Worm (Caenorhabditis elegans) whole organism, L1 larva: ENCODE data around the gene nas-10.
A peak's percentile ranks its signal among the peaks of the same experiment; 100 is the strongest.

Experiments
- C04F5.9 ChIP-seq: sonication (generic microtip); optimal IDR thresholded peaks from 2 replicates; lab custom pipeline; 2016; ENCODE audit warnings: missing genetic modification characterization, missing compliant biosample characterization
- ama-1 ChIP-seq: fragments of 150-350 bp; optimal IDR thresholded peaks from 2 replicates; lab custom pipeline; 2014
- blmp-1 ChIP-seq: fragments of 150-350 bp; optimal IDR thresholded peaks from 2 replicates; lab custom pipeline; 2014; ENCODE audit warnings: missing biosample characterization, missing genetic modification characterization
- ceh-88 ChIP-seq: fragments of 200-800 bp; sonication (Bioruptor generic); IDR thresholded peaks from 2 replicates; pipeline ENCODE4 v1.3.6; 2022; ENCODE audit warnings: missing genetic modification characterization, missing compliant biosample characterization
- efl-1 ChIP-seq, 4 experiments: fragments of 150-350 bp; optimal IDR thresholded peaks in 3 of 4; peaks in 1 of 4; 1 replicate in 1 of 4; 2 replicates in 3 of 4; lab custom pipeline; 2014; ENCODE audit warnings: missing biosample characterization in 2 of 4, missing genetic modification characterization in 2 of 4, missing genetic modification reagents in 2 of 4
- egl-13 ChIP-seq: sonication (generic microtip); optimal IDR thresholded peaks from 2 replicates; lab custom pipeline; 2016; ENCODE audit warnings: missing genotype, missing genetic modification reagents, missing genetic modification characterization, missing compliant biosample characterization
- elt-2 ChIP-seq: sonication (generic microtip); optimal IDR thresholded peaks from 2 replicates; lab custom pipeline; 2016; ENCODE audit warnings: missing genetic modification characterization, mild to moderate bottlenecking, inconsistent platforms, missing compliant biosample characterization, missing genetic modification reagents
- fkh-10 ChIP-seq: sonication (generic microtip); optimal IDR thresholded peaks from 2 replicates; lab custom pipeline; 2017; ENCODE audit warnings: missing biosample characterization, missing genetic modification reagents, missing genetic modification characterization
- grh-1 ChIP-seq: fragments of 200-800 bp; sonication (Bioruptor generic); IDR thresholded peaks from 2 replicates; pipeline ENCODE4 v1.3.6; 2022; ENCODE audit warnings: missing genetic modification reagents, missing genetic modification characterization, missing compliant biosample characterization
- hpl-2 ChIP-seq: fragments of 150-350 bp; optimal IDR thresholded peaks from 2 replicates; lab custom pipeline; 2014; ENCODE audit warnings: missing biosample characterization, missing genetic modification reagents, missing genetic modification characterization
- isw-1 ChIP-seq: fragments of 200-800 bp; sonication (Bioruptor generic); IDR thresholded peaks from 2 replicates; pipeline ENCODE4 v1.3.6; 2022; ENCODE audit warnings: missing genetic modification characterization, missing compliant biosample characterization
- lin-15B ChIP-seq: fragments of 150-350 bp; sonication (generic microtip); optimal IDR thresholded peaks from 3 replicates; lab custom pipeline; 2014; ENCODE audit warnings: missing biosample characterization, missing genetic modification characterization
- lin-35 ChIP-seq, 2 experiments: fragments of 150-350 bp; optimal IDR thresholded peaks; 2 replicates each; lab custom pipeline; 2014; ENCODE audit warnings: missing biosample characterization in 2 of 2, missing genetic modification characterization in 2 of 2, missing genetic modification reagents in 2 of 2
- lir-3 ChIP-seq: sonication (generic microtip); optimal IDR thresholded peaks from 2 replicates; lab custom pipeline; 2016; ENCODE audit warnings: mild to moderate bottlenecking, missing genetic modification characterization, moderate library complexity, missing compliant biosample characterization; ENCODE audit not compliant: poor library complexity
- mdl-1 ChIP-seq, 2 experiments: fragments of 150-350 bp; optimal IDR thresholded peaks; 2 replicates each; lab custom pipeline; 2014 to 2017; ENCODE audit warnings: missing biosample characterization in 2 of 2, missing genetic modification characterization in 2 of 2, inconsistent platforms in 1 of 2
- mep-1 ChIP-seq: fragments of 150-350 bp; optimal IDR thresholded peaks from 2 replicates; lab custom pipeline; 2014; ENCODE audit warnings: missing biosample characterization, missing genetic modification characterization
- nhr-12 ChIP-seq: sonication (generic microtip); optimal IDR thresholded peaks from 2 replicates; lab custom pipeline; 2017; ENCODE audit warnings: missing biosample characterization, missing genetic modification characterization
- nhr-20 ChIP-seq: sonication (generic microtip); optimal IDR thresholded peaks from 2 replicates; lab custom pipeline; 2016; ENCODE audit warnings: mild to moderate bottlenecking, missing genetic modification characterization, missing compliant biosample characterization
- nhr-237 ChIP-seq: fragments of 150-350 bp; optimal IDR thresholded peaks from 2 replicates; lab custom pipeline; 2014; ENCODE audit warnings: missing biosample characterization, missing genetic modification characterization
- nhr-47 ChIP-seq: sonication (generic microtip); optimal IDR thresholded peaks from 2 replicates; lab custom pipeline; 2016; ENCODE audit warnings: mild to moderate bottlenecking, missing genetic modification characterization, moderate library complexity, missing compliant biosample characterization
- nhr-76 ChIP-seq: sonication (generic microtip); optimal IDR thresholded peaks from 2 replicates; lab custom pipeline; 2017; ENCODE audit warnings: missing biosample characterization, missing genetic modification characterization
- nhr-84 ChIP-seq: sonication (generic microtip); optimal IDR thresholded peaks from 2 replicates; lab custom pipeline; 2017; ENCODE audit warnings: missing biosample characterization, missing genetic modification characterization
- nhr-90 ChIP-seq: sonication (generic microtip); optimal IDR thresholded peaks from 2 replicates; lab custom pipeline; 2016; ENCODE audit warnings: mild to moderate bottlenecking, missing genetic modification characterization, missing compliant biosample characterization; ENCODE audit not compliant: poor library complexity
- rnt-1 ChIP-seq: sonication (generic microtip); optimal IDR thresholded peaks from 2 replicates; lab custom pipeline; 2016; ENCODE audit warnings: mild to moderate bottlenecking, missing genetic modification characterization, moderate library complexity, missing compliant biosample characterization
- snpc-4 ChIP-seq: fragments of 150-350 bp; optimal IDR thresholded peaks from 2 replicates; lab custom pipeline; 2014; ENCODE audit warnings: missing biosample characterization, missing genetic modification characterization
- snu-23 ChIP-seq: sonication (generic microtip); optimal IDR thresholded peaks from 2 replicates; lab custom pipeline; 2016; ENCODE audit warnings: missing genetic modification characterization, missing compliant biosample characterization
- sptf-1 ChIP-seq: fragments of 150-350 bp; optimal IDR thresholded peaks from 2 replicates; lab custom pipeline; 2014; ENCODE audit warnings: missing biosample characterization, missing genetic modification characterization
- swsn-7 ChIP-seq: sonication (generic microtip); optimal IDR thresholded peaks from 2 replicates; lab custom pipeline; 2016; ENCODE audit warnings: missing genetic modification characterization, missing compliant biosample characterization
- tlp-1 ChIP-seq: fragments of 150-350 bp; optimal IDR thresholded peaks from 2 replicates; lab custom pipeline; 2014; ENCODE audit warnings: missing biosample characterization, missing genetic modification characterization
- unc-130 ChIP-seq: fragments of 150-350 bp; optimal IDR thresholded peaks from 2 replicates; lab custom pipeline; 2017; ENCODE audit warnings: missing biosample characterization, missing genetic modification characterization, inconsistent platforms
- unc-62 ChIP-seq: fragments of 150-350 bp; optimal IDR thresholded peaks from 2 replicates; lab custom pipeline; 2014; ENCODE audit warnings: missing biosample characterization, missing genetic modification reagents, missing genetic modification characterization
- ztf-11 ChIP-seq, 2 experiments: sonication (generic microtip); optimal IDR thresholded peaks; 2 replicates each; lab custom pipeline; 2016 to 2017; ENCODE audit warnings: missing genetic modification characterization in 2 of 2, missing biosample characterization in 1 of 2, missing compliant biosample characterization in 1 of 2

nas-10 gene

DNA sequence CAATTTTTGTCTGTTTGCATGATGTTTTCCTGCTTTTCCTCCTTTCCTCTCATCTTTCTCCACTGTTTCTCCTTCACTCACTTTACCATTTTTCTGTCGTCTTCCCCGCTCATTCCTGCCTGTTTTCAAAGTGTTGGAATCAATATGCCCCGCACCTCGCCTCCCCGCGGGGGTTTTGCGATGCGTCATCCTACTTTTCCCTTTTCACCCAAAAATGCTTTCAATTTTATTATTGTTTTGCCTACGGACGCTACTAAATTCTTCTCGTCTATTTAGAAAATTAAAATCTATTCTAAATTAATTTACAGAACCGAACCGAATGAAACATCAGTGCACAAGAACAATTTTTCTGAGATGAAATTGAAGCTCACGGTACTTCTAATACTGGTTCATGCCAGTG lies 28.9 kb upstream of the nas-10 start, which contains the start of gene ver-3:
Gene ver-3 (plus strand): TSS at position 301 of the 400 bp plus-strand sequence.
- peak; percentile 37 for TF ChIP-seq blmp-1 (tag; lab: Kevin White, UChicago)
- no peak for TF ChIP-seq snpc-4 (tag; lab: Kevin White, UChicago)

DNA sequence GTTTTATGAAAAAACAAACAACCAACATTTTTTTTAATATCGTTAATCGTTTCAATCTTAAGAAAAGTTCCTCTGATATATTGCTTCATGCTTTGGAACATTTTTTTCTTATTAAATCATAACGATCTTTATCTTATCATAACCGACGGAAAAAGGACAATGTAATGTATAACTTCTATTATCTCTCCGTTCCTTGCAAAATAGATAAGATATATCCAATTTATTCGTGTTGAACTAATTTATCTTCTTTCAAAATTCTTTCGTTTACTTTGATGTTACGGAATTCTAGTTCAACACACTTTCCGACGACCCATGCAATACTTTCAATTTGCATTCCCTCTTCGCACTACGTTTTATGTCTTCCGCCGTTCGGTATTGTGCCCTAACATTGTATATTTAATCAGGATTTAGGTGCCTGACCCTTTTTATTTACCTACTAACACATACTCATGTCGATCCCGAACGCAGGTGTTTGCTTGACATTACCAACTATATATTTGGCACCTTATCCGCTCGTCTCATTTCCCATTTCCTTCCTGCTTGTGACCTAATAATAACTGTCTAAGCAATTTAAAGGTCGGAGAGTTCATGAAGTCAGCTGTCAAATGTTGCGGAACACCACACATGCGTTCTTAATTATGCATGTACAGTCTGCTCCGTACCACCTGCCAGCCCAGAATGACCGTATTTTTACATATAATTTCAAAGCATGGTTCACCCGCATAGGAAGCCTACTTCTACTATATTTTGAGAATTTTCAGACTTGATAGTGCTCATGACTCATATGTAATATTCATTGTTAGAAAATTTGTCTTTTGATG lies 28.3 kb upstream of the nas-10 start:
- TF ChIP-seq tlp-1 (tag; lab: Kevin White, UChicago) (no peak), ama-1 (lab: Kevin White, UChicago) (no peak), nhr-84 (tag; lab: Kevin White, UChicago) (no peak), nhr-76 (tag; lab: Kevin White, UChicago) (no peak), ztf-11 (tag; optimal IDR thresholded peaks at IDR 0.05; lab: Kevin White, UChicago) (no peak), unc-62 (GFP tag; lab: Kevin White, UChicago) (no peak), nhr-90 (tag; lab: Kevin White, UChicago) (no peak), rnt-1 (tag; lab: Kevin White, UChicago) (no peak)

DNA sequence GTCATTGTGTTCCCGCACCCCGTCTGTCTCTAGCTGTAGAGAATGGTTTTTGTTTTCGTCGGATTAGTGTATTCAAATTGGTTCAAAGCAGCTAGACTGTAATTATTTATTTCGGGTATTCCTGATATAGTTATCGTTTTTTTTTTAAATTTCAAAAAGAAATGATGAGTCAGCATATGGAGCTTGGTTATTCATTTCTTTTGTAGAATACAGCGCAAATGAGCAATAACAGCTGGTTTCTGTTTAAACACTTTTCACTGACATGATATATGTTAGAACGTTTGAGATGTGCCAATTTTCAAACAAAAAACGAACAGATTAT lies 27.5 kb upstream of the nas-10 start:
- no peak for TF ChIP-seq lir-3 (tag; lab: Kevin White, UChicago)
- no peak for TF ChIP-seq fkh-10 (GFP tag; lab: Kevin White, UChicago)
- TF ChIP-seq hpl-2: no peak
- TF ChIP-seq isw-1 (GFP tag; lab: Robert Waterston, UW): no peak
- TF ChIP-seq nhr-20 (tag; lab: Kevin White, UChicago): no peak
- TF ChIP-seq nhr-76 (tag; lab: Kevin White, UChicago): no peak
- TF ChIP-seq lin-15B (tag; lab: Kevin White, UChicago): no peak
- TF ChIP-seq mdl-1 (tag; optimal IDR thresholded peaks at IDR 0.05; lab: Kevin White, UChicago): no peak
- TF ChIP-seq unc-130 (tag; lab: Kevin White, UChicago): no peak
- TF ChIP-seq snu-23 (GFP tag; lab: Kevin White, UChicago): no peak
- TF ChIP-seq nhr-237 (tag; lab: Kevin White, UChicago): no peak
- no peak for TF ChIP-seq ceh-88
- no peak for TF ChIP-seq nhr-47

DNA sequence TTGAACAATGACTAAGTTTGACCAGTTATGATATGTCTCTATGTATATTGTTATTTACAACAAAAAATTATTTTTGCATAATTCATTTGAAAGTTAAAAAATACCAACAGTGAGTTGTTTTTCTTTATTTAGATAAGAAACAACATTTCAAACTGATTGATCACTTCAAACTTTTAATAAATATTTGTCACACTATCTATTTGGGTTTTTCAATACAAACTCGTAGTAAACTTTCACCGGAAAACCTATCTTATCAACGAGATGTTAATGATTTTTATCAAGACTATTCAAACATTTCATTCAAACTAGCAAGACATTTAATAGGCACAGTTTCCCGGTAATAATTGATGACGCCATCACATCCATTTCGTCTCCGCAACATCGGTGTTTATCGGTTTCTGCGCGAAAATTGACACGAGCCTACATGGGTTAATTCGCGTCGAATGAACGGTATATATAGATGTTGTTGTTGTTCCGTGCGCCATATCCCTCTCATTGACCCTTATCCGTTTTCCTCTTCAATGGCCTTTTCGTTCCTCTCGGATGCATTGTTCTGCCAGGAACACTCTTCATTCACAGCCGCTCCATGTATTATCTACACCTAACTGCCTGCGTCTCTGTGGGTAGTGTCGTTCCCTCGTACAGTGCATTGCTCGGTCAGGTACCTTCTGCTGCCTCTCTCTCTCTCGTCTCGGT lies 27.0 kb upstream of the nas-10 start:
- TF ChIP-seq mep-1 (tag; lab: Kevin White, UChicago) (peak; percentile 32), swsn-7 (tag; lab: Kevin White, UChicago) (no peak), blmp-1 (tag; lab: Kevin White, UChicago) (no peak), nhr-12 (tag; lab: Kevin White, UChicago) (no peak), tlp-1 (tag; lab: Kevin White, UChicago) (peak; percentile 17), elt-2 (tag; lab: Kevin White, UChicago) (peak; percentile 57), C04F5.9 (tag; lab: Kevin White, UChicago) (no peak), egl-13 (tag; lab: Kevin White, UChicago) (no peak), ama-1 (lab: Kevin White, UChicago) (no peak), grh-1 (GFP tag; lab: Robert Waterston, UW) (no peak)
- TF ChIP-seq, all 84 proteins: peak for 3

DNA sequence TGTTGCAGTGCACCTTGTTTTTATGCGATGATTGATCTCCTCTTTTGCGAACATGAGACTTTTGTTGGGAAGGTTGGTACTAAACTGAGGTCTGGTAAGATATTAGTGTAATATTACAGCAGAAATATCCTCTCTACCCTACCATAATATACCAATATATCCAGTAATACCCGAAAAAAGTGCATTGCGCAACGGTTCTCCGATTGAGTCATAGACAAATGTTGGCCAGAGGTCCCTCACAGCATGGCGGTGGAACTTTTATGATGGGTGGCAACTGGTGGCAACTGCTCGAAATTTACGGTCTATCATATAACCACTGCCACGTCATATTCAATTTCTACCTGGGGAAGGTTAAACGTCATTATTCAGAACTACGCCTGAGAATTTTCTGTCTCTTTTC lies 26.0 kb upstream of the nas-10 start:
- TF ChIP-seq lin-35 (GFP tag; optimal IDR thresholded peaks at IDR 0.05; lab: Kevin White, UChicago): no peak
- TF ChIP-seq efl-1 (optimal IDR thresholded peaks at IDR 0.05; lab: Kevin White, UChicago): no peak
- peak in 1 of 2 experiments; percentile 6 for TF ChIP-seq efl-1 (GFP tag; optimal IDR thresholded peaks at IDR 0.05 in 1 of 2; lab: Kevin White, UChicago)
- TF ChIP-seq sptf-1: no peak
